Fruit fly (Drosophila melanogaster): ENCODE measurements around the gene CG6865.
A peak's percentile ranks its signal among the peaks of the same experiment; 100 is the strongest.

Gene CG6865

DNA sequence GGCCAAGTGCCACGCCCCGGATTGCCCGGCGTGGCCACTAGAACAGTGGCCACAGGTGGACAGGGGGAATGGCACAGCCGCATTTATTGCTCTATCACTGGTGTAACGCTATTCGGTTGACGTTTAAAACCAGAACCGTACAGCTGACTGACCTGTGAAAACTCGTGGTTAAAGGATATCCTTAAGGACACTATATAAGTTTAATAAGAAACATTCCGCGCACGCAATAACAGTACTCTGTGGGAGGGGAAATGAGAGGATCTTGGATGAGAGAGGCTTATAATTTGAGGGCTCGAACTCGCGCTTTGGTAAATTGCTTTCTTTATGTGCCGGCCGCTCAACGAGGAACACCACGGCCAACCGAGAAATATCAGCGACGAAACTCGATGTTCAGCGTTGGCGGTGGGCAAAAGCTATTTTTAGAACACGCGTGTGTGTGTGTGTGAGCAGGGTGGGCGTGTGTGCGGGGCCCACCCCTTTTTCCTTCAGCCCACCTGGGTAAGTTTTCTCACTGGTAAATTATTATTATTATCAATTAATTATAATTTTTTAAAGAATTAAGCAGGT, 32.9 kb downstream of the CG6865 start (continued):
- peak; percentile 34 for TF ChIP-seq cg (GFP tag; optimal IDR thresholded peaks at IDR 0.05)
- no peak for TF ChIP-seq org-1 (GFP tag; optimal IDR thresholded peaks at IDR 0.05)
- peak; percentile 52; the same call in 1 of the 2 replicates for TF ChIP-seq nerfin-2 (GFP tag; IDR thresholded peaks at IDR 0.05; ENCODE audit: partially characterized antibody)

dm6 chr3L:18897459-18898085, 34.1 kb downstream of the CG6865 start:
- TF ChIP-seq fd96Cb (tag; optimal IDR thresholded peaks at IDR 0.05) = no peak
- TF ChIP-seq CG8924 (tag; optimal IDR thresholded peaks at IDR 0.05) = no peak
- TF ChIP-seq CG34376 (GFP tag; optimal IDR thresholded peaks at IDR 0.05) = no peak
- TF ChIP-seq CG2712 (tag; optimal IDR thresholded peaks at IDR 0.05) = no peak
- TF ChIP-seq jigr1 (GFP tag; IDR thresholded peaks at IDR 0.05) = no peak
- 0 out of 2 replicates have a peak, but pooled peaks have one; percentile 11 for TF ChIP-seq CG17612 (GFP tag; IDR thresholded peaks at IDR 0.05)
- no peak for TF ChIP-seq CG13624 (GFP tag; optimal IDR thresholded peaks at IDR 0.05)
- TF ChIP-seq Lpt (GFP tag; optimal IDR thresholded peaks at IDR 0.05) = no peak
- no peak for TF ChIP-seq CG11085 (GFP tag; IDR thresholded peaks at IDR 0.05)
- TF ChIP-seq trh (GFP tag; optimal IDR thresholded peaks at IDR 0.05) = no peak
- peak; percentile 5 for TF ChIP-seq cg (GFP tag; optimal IDR thresholded peaks at IDR 0.05)
- TF ChIP-seq ci (GFP tag; IDR thresholded peaks at IDR 0.05) = no peak
- TF ChIP-seq CG16813 (GFP tag; IDR thresholded peaks at IDR 0.05; ENCODE audit: partially characterized antibody) = no peak
- TF ChIP-seq dysf (GFP tag; IDR thresholded peaks at IDR 0.05) = no peak
- TF ChIP-seq CG17385 (GFP tag; optimal IDR thresholded peaks at IDR 0.05) = no peak
- TF ChIP-seq kni (GFP tag; optimal IDR thresholded peaks at IDR 0.05) = peak; percentile 32
- TF ChIP-seq gcm (GFP tag; optimal IDR thresholded peaks at IDR 0.05) = no peak
- TF ChIP-seq gt (GFP tag; IDR thresholded peaks at IDR 0.05) = no peak
- no peak for TF ChIP-seq CG7963 (GFP tag; IDR thresholded peaks at IDR 0.05; ENCODE audit: partially characterized antibody)
- peak in 1 of 2 experiments; percentile 97 for TF ChIP-seq Pdp1 (GFP tag; optimal IDR thresholded peaks at IDR 0.05)
- TF ChIP-seq tx (GFP tag; optimal IDR thresholded peaks at IDR 0.05) = no peak
- no peak for TF ChIP-seq Mad (GFP tag; optimal IDR thresholded peaks at IDR 0.05)
- TF ChIP-seq CG10274 (GFP tag; optimal IDR thresholded peaks at IDR 0.05) = no peak
- TF ChIP-seq her (GFP tag; optimal IDR thresholded peaks at IDR 0.05) = no peak
- TF ChIP-seq CTCF (GFP tag; optimal IDR thresholded peaks at IDR 0.05) = no peak
- TF ChIP-seq NC2α (GFP tag; optimal IDR thresholded peaks at IDR 0.05) = no peak
- no peak for TF ChIP-seq gsb (GFP tag; IDR thresholded peaks at IDR 0.05)
- no peak for TF ChIP-seq ewg (GFP tag; optimal IDR thresholded peaks at IDR 0.05)
- TF ChIP-seq nom (GFP tag; optimal IDR thresholded peaks at IDR 0.05) = peak; percentile 12
- TF ChIP-seq sens (GFP tag) = peak; percentile 12
- no peak for TF ChIP-seq disco-r (GFP tag; optimal IDR thresholded peaks at IDR 0.05)
- no peak for TF ChIP-seq Mes4 (GFP tag; optimal IDR thresholded peaks at IDR 0.05)
- TF ChIP-seq GATAe (GFP tag; conservative IDR thresholded peaks at IDR 0.05) = peak; percentile 44; the same call in 1 of the 2 replicates
- no peak for TF ChIP-seq CG2129 (GFP tag; IDR thresholded peaks at IDR 0.05; ENCODE audit: partially characterized antibody)
- no peak for TF ChIP-seq CG6654 (GFP tag; optimal IDR thresholded peaks at IDR 0.05)
- TF ChIP-seq Usf (GFP tag; optimal IDR thresholded peaks at IDR 0.05) = no peak

- TF ChIP-seq phol (tag; optimal IDR thresholded peaks at IDR 0.05) = no peak
- no peak for TF ChIP-seq CG12236 (GFP tag; optimal IDR thresholded peaks at IDR 0.05)
- TF ChIP-seq CG5953 (GFP tag; IDR thresholded peaks at IDR 0.05) = peak; percentile 67
- TF ChIP-seq CG13287 (GFP tag; IDR thresholded peaks at IDR 0.05; ENCODE audit: partially characterized antibody) = peak; percentile 5; the same call in 1 of the 2 replicates
- no peak for TF ChIP-seq C15 (GFP tag; IDR thresholded peaks at IDR 0.05)
- no peak for TF ChIP-seq gem (tag; optimal IDR thresholded peaks at IDR 0.05)
- no peak for TF ChIP-seq ewg (GFP tag; optimal IDR thresholded peaks at IDR 0.05)
- peak; percentile 7 for TF ChIP-seq sd (tag; optimal IDR thresholded peaks at IDR 0.05)
- peak; percentile 47 for TF ChIP-seq slbo (GFP tag; IDR thresholded peaks at IDR 0.05)
- TF ChIP-seq sug (tag; optimal IDR thresholded peaks at IDR 0.05) = peak; percentile 57
- no peak for TF ChIP-seq tap (tag; optimal IDR thresholded peaks at IDR 0.05)
- TF ChIP-seq nerfin-1 (tag; optimal IDR thresholded peaks at IDR 0.05) = peak; percentile 6
- peak; percentile 49 for TF ChIP-seq CG17568 (GFP tag; optimal IDR thresholded peaks at IDR 0.05)
These were observed 34.6 kb downstream of the CG6865 start, which contains the start of gene CG3902 for dm6 chr3L:18898086-18898470. Gene CG3902, minus strand, starts transcription at chr3L:18898293.
